Fruit fly (Drosophila melanogaster): ENCODE results near the gene Cdlc2.

Cdlc2 gene

dm6 chr2L:1355824-1356223 is 11.6 kb downstream of the Cdlc2 start, which contains the start of gene CG5565:
Gene CG5565 (minus strand): TSS chr2L:1355924.
- TF ChIP-seq foxo (GFP tag; optimal IDR thresholded peaks at IDR 0.05) (no peak), CrebA (GFP tag; optimal IDR thresholded peaks at IDR 0.05; ENCODE audit: borderline replicate concordance) (no peak), usp (GFP tag; optimal IDR thresholded peaks at IDR 0.05) (no peak), dsf (GFP tag; optimal IDR thresholded peaks at IDR 0.05; ENCODE audit: borderline replicate concordance) (no peak), sv (GFP tag; optimal IDR thresholded peaks at IDR 0.05) (no peak), CG32264 (GFP tag; optimal IDR thresholded peaks at IDR 0.05) (no peak), HLH106 (tag; optimal IDR thresholded peaks at IDR 0.05) (no peak), CG9705 (GFP tag; optimal IDR thresholded peaks at IDR 0.05) (no peak), dl (GFP tag; optimal IDR thresholded peaks at IDR 0.05; ENCODE audit: insufficient read depth in 1 of 2, partially characterized antibody in 2 of 2) (no peak)

- TF ChIP-seq h (GFP tag; optimal IDR thresholded peaks at IDR 0.05) = no peak
- no peak for TF ChIP-seq fru (GFP tag; optimal IDR thresholded peaks at IDR 0.05)
- no peak for TF ChIP-seq CG32264 (GFP tag; optimal IDR thresholded peaks at IDR 0.05)
- no peak for TF ChIP-seq dmrt93B (GFP tag; optimal IDR thresholded peaks at IDR 0.05)
- TF ChIP-seq lola (GFP tag; optimal IDR thresholded peaks at IDR 0.05) = no peak
- TF ChIP-seq N (GFP tag; optimal IDR thresholded peaks at IDR 0.05) = no peak
- TF ChIP-seq CG9705 (GFP tag; optimal IDR thresholded peaks at IDR 0.05) = no peak
- TF ChIP-seq Hr83 (GFP tag; optimal IDR thresholded peaks at IDR 0.05; ENCODE audit: poor library complexity, severe bottlenecking) = no peak
- TF ChIP-seq Abd-B (GFP tag; optimal IDR thresholded peaks at IDR 0.05) = no peak
- no peak for TF ChIP-seq dsf (GFP tag; optimal IDR thresholded peaks at IDR 0.05; ENCODE audit: borderline replicate concordance)
- no peak for TF ChIP-seq sage (GFP tag; optimal IDR thresholded peaks at IDR 0.05)
- no peak for TF ChIP-seq psq (GFP tag; optimal IDR thresholded peaks at IDR 0.05)
- TF ChIP-seq tai (GFP tag; optimal IDR thresholded peaks at IDR 0.05) = no peak
- no peak for TF ChIP-seq Dif (GFP tag; optimal IDR thresholded peaks at IDR 0.05; ENCODE audit: partially characterized antibody)
- TF ChIP-seq pan (optimal IDR thresholded peaks at IDR 0.05) = no peak
- TF ChIP-seq Mio (GFP tag; optimal IDR thresholded peaks at IDR 0.05) = no peak
Observed at dm6 chr2L:1359690-1360089, 15.5 kb downstream of the Cdlc2 start, which contains the start of gene CG31659. Gene CG31659 (minus strand): TSS chr2L:1359790.

- TF ChIP-seq woc (GFP tag; optimal IDR thresholded peaks at IDR 0.05) (no peak), Rel (GFP tag; optimal IDR thresholded peaks at IDR 0.05) (no peak), Rel (tag; optimal IDR thresholded peaks at IDR 0.05) (no peak), OdsH (GFP tag; optimal IDR thresholded peaks at IDR 0.05) (peak; percentile 32), Hr83 (GFP tag; optimal IDR thresholded peaks at IDR 0.05; ENCODE audit: poor library complexity, severe bottlenecking) (peak; percentile 84), Myc (optimal IDR thresholded peaks at IDR 0.05) (no peak), Vsx2 (GFP tag; optimal IDR thresholded peaks at IDR 0.05; ENCODE audit: partially characterized antibody) (no peak), sv (GFP tag; optimal IDR thresholded peaks at IDR 0.05) (peak; percentile 11), Dif (GFP tag; optimal IDR thresholded peaks at IDR 0.05; ENCODE audit: partially characterized antibody) (no peak), brk (GFP tag; optimal IDR thresholded peaks at IDR 0.05) (no peak), fru (GFP tag; optimal IDR thresholded peaks at IDR 0.05) (no peak), Jra (GFP tag; optimal IDR thresholded peaks at IDR 0.05) (no peak), CrebA (GFP tag; optimal IDR thresholded peaks at IDR 0.05; ENCODE audit: borderline replicate concordance) (no peak), dl (GFP tag; optimal IDR thresholded peaks at IDR 0.05; ENCODE audit: insufficient read depth in 1 of 2, partially characterized antibody in 2 of 2) (no peak), ey (GFP tag; optimal IDR thresholded peaks at IDR 0.05) (peak; percentile 25), foxo (GFP tag; optimal IDR thresholded peaks at IDR 0.05) (peak in 1 of 2 experiments; percentile 66), tai (GFP tag; optimal IDR thresholded peaks at IDR 0.05) (no peak), lola (GFP tag; optimal IDR thresholded peaks at IDR 0.05) (no peak), h (GFP tag; optimal IDR thresholded peaks at IDR 0.05) (peak; percentile 34), br (GFP tag; optimal IDR thresholded peaks at IDR 0.05) (no peak), CG32264 (GFP tag; optimal IDR thresholded peaks at IDR 0.05) (no peak), sage (GFP tag; optimal IDR thresholded peaks at IDR 0.05) (no peak), Abd-B (GFP tag; optimal IDR thresholded peaks at IDR 0.05) (no peak), HLH106 (tag; optimal IDR thresholded peaks at IDR 0.05) (peak; percentile 6), dsf (GFP tag; optimal IDR thresholded peaks at IDR 0.05; ENCODE audit: borderline replicate concordance) (no peak), N (GFP tag; optimal IDR thresholded peaks at IDR 0.05) (no peak), CG9705 (GFP tag; optimal IDR thresholded peaks at IDR 0.05) (no peak), Mio (GFP tag; optimal IDR thresholded peaks at IDR 0.05) (no peak), Hr78 (GFP tag; optimal IDR thresholded peaks at IDR 0.05) (no peak), pan (optimal IDR thresholded peaks at IDR 0.05) (no peak), rgr (GFP tag; optimal IDR thresholded peaks at IDR 0.05) (peak; percentile 67), Sp1 (GFP tag; optimal IDR thresholded peaks at IDR 0.05) (no peak), jim (GFP tag; optimal IDR thresholded peaks at IDR 0.05) (peak; percentile 6), GATAd (GFP tag; optimal IDR thresholded peaks at IDR 0.05) (no peak), psq (GFP tag; optimal IDR thresholded peaks at IDR 0.05) (no peak), Hnf4 (GFP tag; optimal IDR thresholded peaks at IDR 0.05) (peak; percentile 0), Dfd (GFP tag; optimal IDR thresholded peaks at IDR 0.05) (no peak), usp (GFP tag; optimal IDR thresholded peaks at IDR 0.05) (no peak), dmrt93B (GFP tag; optimal IDR thresholded peaks at IDR 0.05) (no peak)
Observed at dm6 chr2L:1361771-1362632, 17.8 kb downstream of the Cdlc2 start, which contains the start of gene NLaz. Gene NLaz (minus strand): TSS chr2L:1361821.
